Worm (Caenorhabditis elegans) whole organism, young adult: Measurements from ENCODE around the gene F25B5.3.

Experiments
- B0261.1 ChIP-seq: sonication (generic microtip); optimal IDR thresholded peaks from 2 replicates; lab custom pipeline; 2016; ENCODE audit warnings: mild to moderate bottlenecking, missing genetic modification characterization, moderate library complexity, missing compliant biosample characterization
- D2030.7 ChIP-seq: fragments of 200-800 bp; sonication (Bioruptor generic); IDR thresholded peaks from 2 replicates; pipeline ENCODE4 v1.3.6; 2022; ENCODE audit warnings: missing genetic modification reagents, missing genetic modification characterization, missing compliant biosample characterization
- F52B5.7 ChIP-seq: sonication (generic microtip); optimal IDR thresholded peaks from 2 replicates; lab custom pipeline; 2016; ENCODE audit warnings: mild to moderate bottlenecking, missing genetic modification characterization, missing compliant biosample characterization
- F57A8.1 ChIP-seq: fragments of 200-800 bp; sonication (Bioruptor generic); optimal IDR thresholded peaks from 2 replicates; lab custom pipeline; 2018; ENCODE audit warnings: mild to moderate bottlenecking, missing genetic modification characterization, moderate library complexity, missing compliant biosample characterization
- F57C9.4 ChIP-seq: sonication (generic microtip); optimal IDR thresholded peaks from 2 replicates; lab custom pipeline; 2017; ENCODE audit warnings: mild to moderate bottlenecking, missing genetic modification characterization, missing compliant biosample characterization
- K11D2.4 ChIP-seq: fragments of 200-800 bp; sonication (Bioruptor generic); IDR thresholded peaks from 2 replicates; pipeline ENCODE4 v1.3.6; 2022; ENCODE audit warnings: missing genetic modification reagents, missing genetic modification characterization, missing compliant biosample characterization
- Y53F4B.3 ChIP-seq: fragments of 200-800 bp; sonication (Bioruptor generic); IDR thresholded peaks from 2 replicates; pipeline ENCODE4 v1.3.6; 2022; ENCODE audit warnings: missing genetic modification reagents, missing genetic modification characterization, missing compliant biosample characterization
- Y79H2A.3 ChIP-seq: fragments of 200-800 bp; sonication (Bioruptor generic); conservative IDR thresholded peaks from 2 replicates; pipeline ENCODE4 v1.3.6; 2022; ENCODE audit warnings: missing genetic modification reagents, missing genetic modification characterization, missing compliant biosample characterization
- akir-1 ChIP-seq: fragments of 200-800 bp; sonication (Bioruptor generic); optimal IDR thresholded peaks from 2 replicates; lab custom pipeline; 2018; ENCODE audit warnings: mild to moderate bottlenecking, missing genetic modification characterization, moderate library complexity, missing compliant biosample characterization
- ama-1 ChIP-seq, 3 experiments: fragments of 150-350 bp in 1 of 3; sonication (generic microtip) in 2 of 3; optimal IDR thresholded peaks; 2 replicates each; lab custom pipeline; 2014 to 2018; ENCODE audit warnings: missing biosample characterization in 2 of 3, missing genetic modification characterization in 2 of 3, missing genetic modification reagents in 2 of 3
- aptf-3 ChIP-seq: fragments of 200-800 bp; sonication (Bioruptor generic); IDR thresholded peaks from 2 replicates; pipeline ENCODE4 v1.3.6; 2022; ENCODE audit warnings: missing genetic modification characterization, missing compliant biosample characterization
- attf-3 ChIP-seq: fragments of 200-800 bp; sonication (Bioruptor generic); conservative IDR thresholded peaks from 2 replicates; pipeline ENCODE4 v1.3.6; 2022; ENCODE audit warnings: missing genetic modification reagents, missing genetic modification characterization, missing compliant biosample characterization
- cebp-1 ChIP-seq, 2 experiments: fragments of 200-800 bp in 1 of 2; sonication (Bioruptor generic) in 1 of 2; sonication (generic microtip) in 1 of 2; IDR thresholded peaks in 1 of 2; optimal IDR thresholded peaks in 1 of 2; 2 replicates each; pipeline versions ENCODE4 v1.3.6 to Lab custom; 2017 to 2022; ENCODE audit warnings: missing compliant biosample characterization in 2 of 2, missing genetic modification characterization in 2 of 2, mild to moderate bottlenecking in 1 of 2, missing genetic modification reagents in 1 of 2, moderate library complexity in 1 of 2
- ceh-58 ChIP-seq: fragments of 200-800 bp; sonication (Bioruptor generic); IDR thresholded peaks from 2 replicates; pipeline ENCODE4 v1.3.6; 2022; ENCODE audit warnings: missing genetic modification characterization, missing compliant biosample characterization
- ceh-91 ChIP-seq: fragments of 200-800 bp; sonication (Bioruptor generic); IDR thresholded peaks from 2 replicates; pipeline ENCODE4 v1.3.6; 2022; ENCODE audit warnings: missing genetic modification reagents, missing genetic modification characterization, missing compliant biosample characterization
- die-1 ChIP-seq: sonication (generic microtip); optimal IDR thresholded peaks from 2 replicates; lab custom pipeline; 2016; ENCODE audit warnings: missing genotype, mild to moderate bottlenecking, missing genetic modification characterization, missing compliant biosample characterization
- dox-1 ChIP-seq: fragments of 200-800 bp; sonication (Bioruptor generic); IDR thresholded peaks from 2 replicates; pipeline ENCODE4 v1.3.6; 2022; ENCODE audit warnings: missing genetic modification reagents, missing genetic modification characterization, missing compliant biosample characterization
- hmg-1.2 ChIP-seq: fragments of 200-800 bp; sonication (Bioruptor generic); IDR thresholded peaks from 2 replicates; pipeline ENCODE4 v1.3.6; 2022; ENCODE audit warnings: missing genetic modification reagents, missing genetic modification characterization, missing compliant biosample characterization
- hrde-1 ChIP-seq: sonication (generic microtip); optimal IDR thresholded peaks from 2 replicates; lab custom pipeline; 2016; ENCODE audit warnings: missing genetic modification characterization, mild to moderate bottlenecking, missing compliant biosample characterization, moderate library complexity, missing genotype, missing genetic modification reagents, borderline replicate concordance
- hsf-1 ChIP-seq: fragments of 200-800 bp; sonication (Bioruptor generic); IDR thresholded peaks from 2 replicates; pipeline ENCODE4 v1.3.6; 2022; ENCODE audit warnings: missing genetic modification reagents, missing genetic modification characterization, missing compliant biosample characterization
- let-526 ChIP-seq: fragments of 200-800 bp; sonication (Bioruptor generic); IDR thresholded peaks from 2 replicates; pipeline ENCODE4 v1.3.6; 2022; ENCODE audit warnings: missing genetic modification reagents, missing genetic modification characterization, missing compliant biosample characterization
- let-607 ChIP-seq, 2 experiments: fragments of 200-800 bp in 1 of 2; sonication (Bioruptor generic) in 1 of 2; sonication (generic microtip) in 1 of 2; optimal IDR thresholded peaks; 2 replicates each; lab custom pipeline; 2016 to 2018; ENCODE audit warnings: mild to moderate bottlenecking in 2 of 2, missing compliant biosample characterization in 2 of 2, missing genetic modification characterization in 2 of 2, moderate library complexity in 2 of 2, missing genotype in 1 of 2
- lin-26 ChIP-seq: fragments of 200-800 bp; sonication (Bioruptor generic); IDR thresholded peaks from 2 replicates; pipeline ENCODE4 v1.3.6; 2022; ENCODE audit warnings: missing genetic modification reagents, missing genetic modification characterization, missing compliant biosample characterization
- lin-35 ChIP-seq, 3 experiments: fragments of 150-350 bp in 2 of 3; sonication (generic microtip) in 1 of 3; optimal IDR thresholded peaks; 2 replicates each; lab custom pipeline; 2014 to 2018; ENCODE audit warnings: missing biosample characterization in 3 of 3, missing genetic modification characterization in 3 of 3, missing genetic modification reagents in 3 of 3
- lin-40 ChIP-seq: sonication (generic microtip); optimal IDR thresholded peaks from 2 replicates; lab custom pipeline; 2016; ENCODE audit warnings: missing genetic modification characterization, mild to moderate bottlenecking, missing compliant biosample characterization, missing genotype, missing genetic modification reagents
- lin-54 ChIP-seq: fragments of 200-800 bp; sonication (Bioruptor generic); optimal IDR thresholded peaks from 2 replicates; lab custom pipeline; 2018; ENCODE audit warnings: mild to moderate bottlenecking, missing genetic modification characterization, missing compliant biosample characterization
- madf-6 ChIP-seq: fragments of 200-800 bp; sonication (Bioruptor generic); IDR thresholded peaks from 2 replicates; pipeline ENCODE4 v1.3.6; 2022; ENCODE audit warnings: missing genetic modification reagents, missing genetic modification characterization, missing compliant biosample characterization
- mcd-1 ChIP-seq: fragments of 200-800 bp; sonication (Bioruptor generic); IDR thresholded peaks from 2 replicates; pipeline ENCODE4 v1.3.6; 2022; ENCODE audit warnings: missing genetic modification reagents, missing genetic modification characterization, missing compliant biosample characterization
- mes-4 ChIP-seq: sonication (generic microtip); optimal IDR thresholded peaks from 2 replicates; lab custom pipeline; 2016; ENCODE audit warnings: missing genotype, missing genetic modification characterization, missing compliant biosample characterization
- nfyb-1 ChIP-seq: fragments of 200-800 bp; sonication (Bioruptor generic); IDR thresholded peaks from 2 replicates; pipeline ENCODE4 v1.3.6; 2022; ENCODE audit warnings: missing genetic modification reagents, missing genetic modification characterization, missing compliant biosample characterization
- nhr-80 ChIP-seq: sonication (generic microtip); optimal IDR thresholded peaks from 2 replicates; lab custom pipeline; 2016; ENCODE audit warnings: missing genetic modification characterization, missing compliant biosample characterization
- nhr-90 ChIP-seq: sonication (generic microtip); optimal IDR thresholded peaks from 2 replicates; lab custom pipeline; 2016; ENCODE audit warnings: missing genotype, mild to moderate bottlenecking, missing genetic modification characterization, missing compliant biosample characterization
- sea-2 ChIP-seq: fragments of 200-800 bp; sonication (Bioruptor generic); IDR thresholded peaks from 2 replicates; pipeline ENCODE4 v1.3.6; 2022; ENCODE audit warnings: missing genetic modification characterization, missing compliant biosample characterization
- snpc-1.3 ChIP-seq: sonication (generic microtip); optimal IDR thresholded peaks from 2 replicates; lab custom pipeline; 2017; ENCODE audit warnings: missing genetic modification characterization, mild to moderate bottlenecking, missing compliant biosample characterization, antibody characterized with exemption, moderate library complexity, missing genotype, missing genetic modification reagents; ENCODE audit not compliant: insufficient read depth
- snpc-3.4 ChIP-seq: sonication (generic microtip); optimal IDR thresholded peaks from 2 replicates; lab custom pipeline; 2017; ENCODE audit warnings: missing genetic modification characterization, mild to moderate bottlenecking, missing compliant biosample characterization, antibody characterized with exemption, moderate library complexity, missing genotype, missing genetic modification reagents
- snpc-4 ChIP-seq, 5 experiments: fragments of 150-350 bp in 1 of 5; sonication (generic microtip) in 4 of 5; optimal IDR thresholded peaks; 2 replicates each; lab custom pipeline; 2014 to 2018; ENCODE audit warnings: missing genetic modification characterization in 5 of 5, missing biosample characterization in 3 of 5, antibody characterized with exemption in 2 of 5, mild to moderate bottlenecking in 2 of 5, missing compliant biosample characterization in 2 of 5, missing genotype in 2 of 5, moderate library complexity in 2 of 5, missing genetic modification reagents in 1 of 5
- sptf-2 ChIP-seq: fragments of 200-800 bp; sonication (Bioruptor generic); optimal IDR thresholded peaks from 2 replicates; lab custom pipeline; 2018; ENCODE audit warnings: mild to moderate bottlenecking, missing genetic modification characterization, missing compliant biosample characterization
- unc-62 ChIP-seq: fragments of 150-350 bp; optimal IDR thresholded peaks from 2 replicates; lab custom pipeline; 2014; ENCODE audit warnings: missing biosample characterization, missing genetic modification reagents, missing genetic modification characterization
- zim-3 ChIP-seq: sonication (generic microtip); optimal IDR thresholded peaks from 2 replicates; lab custom pipeline; 2017; ENCODE audit warnings: mild to moderate bottlenecking, missing genetic modification characterization, moderate library complexity, missing compliant biosample characterization

The F25B5.3 gene

DNA sequence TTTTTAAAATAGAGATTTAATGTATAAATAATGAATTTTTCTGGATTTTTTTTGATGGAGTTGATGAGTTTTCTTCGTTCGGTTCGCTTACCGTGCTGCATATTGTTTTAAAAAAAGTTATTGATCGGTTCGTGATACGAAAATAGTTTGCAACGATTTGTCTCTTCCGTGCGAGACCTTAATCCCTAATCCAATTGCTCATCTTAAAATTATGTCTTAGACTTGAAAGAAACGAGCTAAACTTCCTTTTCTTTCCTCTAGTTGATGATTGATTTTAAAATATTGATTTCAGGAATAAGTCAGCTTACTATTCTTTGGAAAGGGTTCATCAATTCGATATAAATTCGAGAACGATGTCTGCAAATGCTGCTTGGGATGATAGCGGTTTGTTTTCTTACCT, 40.3 kb upstream of the F25B5.3 start, which contains the start of gene C28H8.3:
Gene C28H8.3, plus strand, starts transcription at position 293 of the 400 bp plus-strand sequence.
- no peak for TF ChIP-seq ceh-58
- no peak for TF ChIP-seq hrde-1
- peak; percentile 53 for TF ChIP-seq hsf-1 (GFP tag; lab: Robert Waterston, UW)
- no peak for TF ChIP-seq snpc-1.3 (tag; lab: Kevin White, UChicago)
- peak; percentile 19; the same call in 1 of the 2 replicates for TF ChIP-seq hmg-1.2 (GFP tag; lab: Robert Waterston, UW)
- no peak for TF ChIP-seq sptf-2 (GFP tag; lab: Kevin White, UChicago)
- TF ChIP-seq F57C9.4 = no peak
- TF ChIP-seq cebp-1 (GFP tag; IDR thresholded peaks at IDR 0.05; lab: Robert Waterston, UW) = no peak
- TF ChIP-seq cebp-1 (tag; optimal IDR thresholded peaks at IDR 0.05; lab: Kevin White, UChicago) = no peak
- no peak for TF ChIP-seq lin-26 (GFP tag; lab: Robert Waterston, UW)
- peak; percentile 40; the same call in 1 of the 2 replicates for TF ChIP-seq nfyb-1 (GFP tag; lab: Robert Waterston, UW)

DNA sequence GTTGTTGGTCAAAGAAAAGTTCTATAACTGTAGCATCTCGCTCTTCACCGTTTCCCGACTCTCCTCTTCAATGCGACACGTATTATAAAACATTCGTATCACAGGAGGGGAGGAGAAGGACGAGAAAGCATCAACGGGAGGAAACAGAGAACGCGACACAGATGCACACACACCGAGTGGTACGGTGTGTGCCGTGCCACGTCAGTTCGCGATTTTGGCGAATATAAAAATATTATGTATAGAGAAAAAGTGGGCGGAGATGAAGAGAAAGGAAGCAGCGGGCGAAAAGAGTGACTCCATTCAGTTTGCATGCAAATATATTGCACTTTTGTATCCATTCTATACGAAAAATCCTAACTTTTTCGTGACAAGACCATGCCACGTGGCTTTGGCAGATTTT, 34.0 kb upstream of the F25B5.3 start:
- no peak for TF ChIP-seq sea-2
- no peak for TF ChIP-seq attf-3 (GFP tag; lab: Robert Waterston, UW)
- peak; percentile 77 to 79 for TF ChIP-seq let-607 (tag; optimal IDR thresholded peaks at IDR 0.05; lab: Kevin White, UChicago)
- TF ChIP-seq lin-54 (GFP tag; lab: Kevin White, UChicago) = peak; percentile 33
- TF ChIP-seq madf-6 = peak; percentile 23; the same call in 1 of the 2 replicates
- TF ChIP-seq snpc-4 (GFP tag; optimal IDR thresholded peaks at IDR 0.05; lab: Kevin White, UChicago) = no peak
- TF ChIP-seq snpc-4 (tag; optimal IDR thresholded peaks at IDR 0.05; lab: Kevin White, UChicago) = peak in 3 of 4 experiments; percentile 13 to 42 (median 35)
- TF ChIP-seq mes-4 (tag; lab: Kevin White, UChicago) = peak; percentile 1
- TF ChIP-seq hsf-1 (GFP tag; lab: Robert Waterston, UW) = no peak
- TF ChIP-seq nhr-80 (tag; lab: Kevin White, UChicago) = peak; percentile 67
- no peak for TF ChIP-seq B0261.1 (tag; lab: Kevin White, UChicago)
- peak; percentile 12 for TF ChIP-seq die-1 (tag; lab: Kevin White, UChicago)
- no peak for TF ChIP-seq ama-1 (optimal IDR thresholded peaks at IDR 0.05; lab: Kevin White, UChicago)
- TF ChIP-seq ama-1 (GFP tag; optimal IDR thresholded peaks at IDR 0.05; lab: Kevin White, UChicago) = no peak
- no peak for TF ChIP-seq Y79H2A.3
- TF ChIP-seq snpc-3.4 (tag; lab: Kevin White, UChicago) = peak; percentile 35
- no peak for TF ChIP-seq K11D2.4 (GFP tag; lab: Robert Waterston, UW)
- TF ChIP-seq akir-1 (GFP tag; lab: Kevin White, UChicago) = no peak
- TF ChIP-seq dox-1 (GFP tag; lab: Robert Waterston, UW) = peak; percentile 40; the same call in 1 of the 2 replicates
- TF ChIP-seq hmg-1.2 (GFP tag; lab: Robert Waterston, UW) = peak; percentile 26; the same call in 1 of the 2 replicates
- TF ChIP-seq F52B5.7 (tag; lab: Kevin White, UChicago) = peak; percentile 3
- TF ChIP-seq Y53F4B.3 (GFP tag; lab: Robert Waterston, UW) = no peak
- TF ChIP-seq D2030.7 = 0 out of 2 replicates have a peak, but pooled peaks have one; percentile 35
- no peak for TF ChIP-seq unc-62 (GFP tag; lab: Kevin White, UChicago)
- no peak for TF ChIP-seq lin-35 (GFP tag; optimal IDR thresholded peaks at IDR 0.05; lab: Kevin White, UChicago)
- no peak for TF ChIP-seq nhr-90 (tag; lab: Kevin White, UChicago)
- TF ChIP-seq zim-3 (tag; lab: Kevin White, UChicago) = no peak
- no peak for TF ChIP-seq ceh-91 (GFP tag; lab: Robert Waterston, UW)
- TF ChIP-seq let-526 (GFP tag; lab: Robert Waterston, UW) = no peak
- no peak for TF ChIP-seq lin-40 (tag; lab: Kevin White, UChicago)
- no peak for TF ChIP-seq mcd-1 (GFP tag; lab: Robert Waterston, UW)
- no peak for TF ChIP-seq F57A8.1 (GFP tag; lab: Kevin White, UChicago)
- peak; percentile 50 for TF ChIP-seq hrde-1
- TF ChIP-seq nfyb-1 (GFP tag; lab: Robert Waterston, UW) = peak; percentile 54; the same call in 1 of the 2 replicates
- no peak for TF ChIP-seq aptf-3 (GFP tag; lab: Robert Waterston, UW)
